Fruit fly (Drosophila melanogaster) whole organism: Measurements from ENCODE around the gene CG46317.

ENCODE experiments used
- CG8478 ChIP-seq: fragments of >200 bp; optimal IDR thresholded peaks from 2 replicates; lab custom pipeline; 2018; ENCODE audit warnings: inconsistent platforms
- Dll ChIP-seq: fragments of >200 bp; optimal IDR thresholded peaks from 2 replicates; lab custom pipeline; 2017
- EcR ChIP-seq, 2 experiments: fragments of >200 bp; optimal IDR thresholded peaks; 2 replicates each; lab custom pipeline; 2017; ENCODE audit warnings: missing biosample characterization in 2 of 2, missing genetic modification characterization in 2 of 2, missing genetic modification reagents in 2 of 2
- pan ChIP-seq: fragments of >200 bp; optimal IDR thresholded peaks from 2 replicates; lab custom pipeline; 2017
- psq ChIP-seq: fragments of >200 bp; optimal IDR thresholded peaks from 2 replicates; lab custom pipeline; 2017
- usp ChIP-seq: fragments of >200 bp; optimal IDR thresholded peaks from 2 replicates; lab custom pipeline; 2017; ENCODE audit warnings: missing biosample characterization, missing genetic modification characterization, mixed read lengths

dm6 chrX:14237873-14238394 lies 23.1 kb upstream of the CG46317 start, which contains the start of the genes Fbxl4 and Dus2:
- TF ChIP-seq psq (lab: Kevin White, UChicago) (no peak), EcR (GFP tag; optimal IDR thresholded peaks at IDR 0.05; lab: Kevin White, UChicago) (no peak), CG8478 (lab: Kevin White, UChicago) (no peak), pan (lab: Kevin White, UChicago) (no peak), Dll (lab: Kevin White, UChicago) (no peak), usp (no peak)
